Worm (Caenorhabditis elegans) whole organism, midembryonic: ENCODE results near the gene C25F9.14.

Experiments
- flt-1 ChIP-seq: fragments of 200-800 bp; sonication (Bioruptor generic); IDR thresholded peaks from 2 replicates; pipeline ENCODE4 v1.3.6; 2022; ENCODE audit warnings: missing genetic modification characterization, missing compliant biosample characterization
- klf-2 ChIP-seq: fragments of 200-800 bp; sonication (Bioruptor generic); conservative IDR thresholded peaks from 2 replicates; pipeline ENCODE4 v1.3.6; 2022; ENCODE audit warnings: missing genetic modification reagents, missing genetic modification characterization, missing compliant biosample characterization
- med-1 ChIP-seq: sonication (generic microtip); optimal IDR thresholded peaks from 2 replicates; lab custom pipeline; 2017; ENCODE audit warnings: missing genetic modification characterization, mild to moderate bottlenecking, missing compliant biosample characterization, antibody characterized with exemption, missing genetic modification reagents; ENCODE audit not compliant: insufficient read depth
- ref-1 ChIP-seq: fragments of 200-800 bp; sonication (Bioruptor generic); conservative IDR thresholded peaks from 2 replicates; pipeline ENCODE4 v1.3.6; 2022; ENCODE audit warnings: missing genetic modification reagents, missing genetic modification characterization, missing compliant biosample characterization

DNA sequence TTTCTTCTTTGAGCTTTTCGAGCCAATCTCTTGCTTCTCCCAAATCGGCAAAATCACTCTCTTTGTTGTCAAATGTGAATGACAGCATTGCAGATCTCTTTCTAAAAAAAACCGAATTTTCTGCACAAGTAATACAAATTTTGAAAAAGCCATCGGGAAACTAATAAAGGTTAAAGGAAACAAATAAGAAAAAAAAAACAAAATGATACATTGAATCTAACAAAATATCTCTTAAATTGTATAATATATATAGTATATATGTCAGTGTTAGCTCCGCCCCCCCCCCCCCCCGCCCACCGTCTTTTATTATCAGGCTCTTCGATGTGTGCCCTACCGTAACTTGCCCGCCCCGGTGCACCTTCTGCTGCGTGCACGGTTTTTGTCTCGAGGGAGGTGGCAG lies 3.3 kb upstream of the C25F9.14 start, which contains the start of gene C25F9.11:
- TF ChIP-seq flt-1 (GFP tag; lab: Robert Waterston, UW) (no peak), med-1 (GFP tag; lab: Kevin White, UChicago) (no peak), ref-1 (no peak), klf-2 (no peak)
